Worm (Caenorhabditis elegans) whole organism, L1 larva: ENCODE data around the gene C07A12.7.

Experiments used
- F16B12.6 ChIP-seq: fragments of 150-350 bp; optimal IDR thresholded peaks from 2 replicates; lab custom pipeline; 2014; ENCODE audit warnings: missing biosample characterization, missing genetic modification characterization
- blmp-1 ChIP-seq: fragments of 150-350 bp; optimal IDR thresholded peaks from 2 replicates; lab custom pipeline; 2014; ENCODE audit warnings: missing biosample characterization, missing genetic modification characterization
- ceh-63 ChIP-seq: fragments of 200-800 bp; sonication (Bioruptor generic); optimal IDR thresholded peaks from 2 replicates; lab custom pipeline; 2018; ENCODE audit warnings: mild to moderate bottlenecking, missing genetic modification characterization, missing compliant biosample characterization
- ceh-88 ChIP-seq: fragments of 200-800 bp; sonication (Bioruptor generic); IDR thresholded peaks from 2 replicates; pipeline ENCODE4 v1.3.6; 2022; ENCODE audit warnings: missing genetic modification characterization, missing compliant biosample characterization
- ceh-90 ChIP-seq: sonication (generic microtip); optimal IDR thresholded peaks from 2 replicates; lab custom pipeline; 2016; ENCODE audit warnings: missing genetic modification characterization, missing compliant biosample characterization
- ces-1 ChIP-seq: fragments of 150-350 bp; optimal IDR thresholded peaks from 2 replicates; lab custom pipeline; 2014; ENCODE audit warnings: missing biosample characterization, missing genetic modification reagents, missing genetic modification characterization
- egl-13 ChIP-seq: sonication (generic microtip); optimal IDR thresholded peaks from 2 replicates; lab custom pipeline; 2016; ENCODE audit warnings: missing genotype, missing genetic modification reagents, missing genetic modification characterization, missing compliant biosample characterization
- elt-2 ChIP-seq: sonication (generic microtip); optimal IDR thresholded peaks from 2 replicates; lab custom pipeline; 2016; ENCODE audit warnings: missing genetic modification characterization, mild to moderate bottlenecking, inconsistent platforms, missing compliant biosample characterization, missing genetic modification reagents
- elt-3 ChIP-seq, 6 experiments: fragments of 150-350 bp in 1 of 6; sonication (generic microtip); optimal IDR thresholded peaks; 2 replicates each; lab custom pipeline; 2017 to 2018; ENCODE audit warnings: missing biosample characterization in 6 of 6, missing genetic modification characterization in 6 of 6, inconsistent platforms in 1 of 6
- ets-5 ChIP-seq: fragments of 200-800 bp; sonication (Bioruptor generic); IDR thresholded peaks from 2 replicates; pipeline ENCODE4 v1.3.6; 2022; ENCODE audit warnings: missing genetic modification characterization, missing compliant biosample characterization
- fkh-10 ChIP-seq: sonication (generic microtip); optimal IDR thresholded peaks from 2 replicates; lab custom pipeline; 2017; ENCODE audit warnings: missing biosample characterization, missing genetic modification reagents, missing genetic modification characterization
- isw-1 ChIP-seq: fragments of 200-800 bp; sonication (Bioruptor generic); IDR thresholded peaks from 2 replicates; pipeline ENCODE4 v1.3.6; 2022; ENCODE audit warnings: missing genetic modification characterization, missing compliant biosample characterization
- jun-1 ChIP-seq: fragments of 150-350 bp; optimal IDR thresholded peaks from 2 replicates; lab custom pipeline; 2014; ENCODE audit warnings: missing biosample characterization, missing genetic modification reagents, missing genetic modification characterization
- lin-14 ChIP-seq: fragments of 200-800 bp; sonication (Bioruptor generic); optimal IDR thresholded peaks from 2 replicates; lab custom pipeline; 2018; ENCODE audit warnings: mild to moderate bottlenecking, missing genetic modification characterization, moderate library complexity, missing compliant biosample characterization
- lin-15B ChIP-seq: fragments of 150-350 bp; sonication (generic microtip); optimal IDR thresholded peaks from 3 replicates; lab custom pipeline; 2014; ENCODE audit warnings: missing biosample characterization, missing genetic modification characterization
- lsy-2 ChIP-seq, 2 experiments: fragments of 150-350 bp; optimal IDR thresholded peaks; 2 replicates each; lab custom pipeline; 2014; ENCODE audit warnings: missing biosample characterization in 2 of 2, missing genetic modification characterization in 2 of 2
- mdl-1 ChIP-seq, 2 experiments: fragments of 150-350 bp; optimal IDR thresholded peaks; 2 replicates each; lab custom pipeline; 2014 to 2017; ENCODE audit warnings: missing biosample characterization in 2 of 2, missing genetic modification characterization in 2 of 2, inconsistent platforms in 1 of 2
- mep-1 ChIP-seq: fragments of 150-350 bp; optimal IDR thresholded peaks from 2 replicates; lab custom pipeline; 2014; ENCODE audit warnings: missing biosample characterization, missing genetic modification characterization
- nhr-20 ChIP-seq: sonication (generic microtip); optimal IDR thresholded peaks from 2 replicates; lab custom pipeline; 2016; ENCODE audit warnings: mild to moderate bottlenecking, missing genetic modification characterization, missing compliant biosample characterization
- nhr-237 ChIP-seq: fragments of 150-350 bp; optimal IDR thresholded peaks from 2 replicates; lab custom pipeline; 2014; ENCODE audit warnings: missing biosample characterization, missing genetic modification characterization
- nhr-71 ChIP-seq: sonication (generic microtip); optimal IDR thresholded peaks from 2 replicates; lab custom pipeline; 2016; ENCODE audit warnings: mild to moderate bottlenecking, missing genetic modification characterization, moderate library complexity, missing compliant biosample characterization
- nhr-77 ChIP-seq: fragments of 150-350 bp; optimal IDR thresholded peaks from 2 replicates; lab custom pipeline; 2014; ENCODE audit warnings: missing biosample characterization, missing genetic modification characterization
- nhr-85 ChIP-seq: sonication (generic microtip); peaks from one replicate; lab custom pipeline; 2016; ENCODE audit warnings: missing genetic modification characterization, inconsistent platforms, missing compliant biosample characterization
- pqm-1 ChIP-seq: sonication (generic microtip); optimal IDR thresholded peaks from 3 replicates; lab custom pipeline; 2017; ENCODE audit warnings: missing biosample characterization, missing genetic modification characterization
- rnt-1 ChIP-seq: sonication (generic microtip); optimal IDR thresholded peaks from 2 replicates; lab custom pipeline; 2016; ENCODE audit warnings: mild to moderate bottlenecking, missing genetic modification characterization, moderate library complexity, missing compliant biosample characterization
- snu-23 ChIP-seq: sonication (generic microtip); optimal IDR thresholded peaks from 2 replicates; lab custom pipeline; 2016; ENCODE audit warnings: missing genetic modification characterization, missing compliant biosample characterization
- sox-4 ChIP-seq: sonication (generic microtip); optimal IDR thresholded peaks from 2 replicates; lab custom pipeline; 2016; ENCODE audit warnings: missing genetic modification characterization, missing compliant biosample characterization
- unc-62 ChIP-seq: fragments of 150-350 bp; optimal IDR thresholded peaks from 2 replicates; lab custom pipeline; 2014; ENCODE audit warnings: missing biosample characterization, missing genetic modification reagents, missing genetic modification characterization
- unc-86 ChIP-seq: sonication (generic microtip); optimal IDR thresholded peaks from 2 replicates; lab custom pipeline; 2016; ENCODE audit warnings: missing genetic modification characterization, missing compliant biosample characterization
- vab-15 ChIP-seq: sonication (generic microtip); optimal IDR thresholded peaks from 2 replicates; lab custom pipeline; 2017; ENCODE audit warnings: missing genotype, mild to moderate bottlenecking, missing genetic modification characterization, missing compliant biosample characterization
- xbp-1 ChIP-seq: sonication (generic microtip); optimal IDR thresholded peaks from 2 replicates; lab custom pipeline; 2016; ENCODE audit warnings: missing genetic modification characterization, missing compliant biosample characterization
- ztf-4 ChIP-seq: fragments of 150-350 bp; optimal IDR thresholded peaks from 2 replicates; lab custom pipeline; 2014; ENCODE audit warnings: missing biosample characterization, missing genetic modification characterization

C07A12.7 gene

DNA sequence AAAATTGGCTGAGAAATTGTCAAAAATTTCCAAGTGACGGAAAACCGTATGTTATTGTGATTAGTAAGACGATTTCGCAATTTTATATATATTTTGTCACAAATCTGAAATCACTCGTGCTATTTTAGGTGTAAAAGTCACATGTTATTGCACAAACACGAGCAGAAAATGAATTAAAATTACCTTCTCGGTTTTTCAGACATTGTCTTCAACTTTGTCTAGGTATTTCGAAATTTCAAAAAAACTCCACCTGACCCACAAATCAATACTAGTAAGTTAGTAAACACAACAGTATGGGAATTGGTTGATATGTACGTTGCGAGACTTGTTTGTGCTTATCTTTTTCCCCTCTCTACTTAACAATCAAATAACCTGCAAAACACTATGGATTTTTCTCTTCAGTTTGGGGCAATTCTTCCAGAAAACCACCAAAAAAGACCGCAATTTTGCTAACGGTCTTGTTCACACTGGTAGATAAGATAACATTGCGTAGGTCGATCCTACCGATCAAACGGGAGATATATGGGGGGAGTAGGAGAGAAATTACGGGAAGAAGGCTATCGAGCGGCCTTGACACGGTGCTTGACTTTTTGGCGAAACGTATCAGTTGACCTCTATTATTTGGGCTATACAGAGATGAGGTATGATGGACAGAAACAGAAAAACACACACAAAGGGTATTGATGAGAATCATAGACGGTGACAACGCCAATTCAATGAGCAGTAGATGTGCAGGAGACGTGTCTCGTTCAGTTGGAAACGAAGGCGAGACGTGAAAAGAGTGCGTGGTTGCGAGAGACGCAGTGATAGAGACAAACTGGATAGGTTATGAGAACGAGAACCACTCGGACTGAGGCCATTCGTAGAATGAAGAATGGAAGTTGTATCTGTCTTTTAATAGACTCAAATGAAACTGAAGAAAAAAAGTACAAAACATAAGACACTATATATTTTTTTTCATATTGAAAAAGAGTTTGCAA lies at the start of gene C07A12.7 (continued):
- peak; percentile 86 for TF ChIP-seq xbp-1 (tag; lab: Kevin White, UChicago)
- no peak for TF ChIP-seq ces-1 (GFP tag; lab: Kevin White, UChicago)
- TF ChIP-seq blmp-1, result peak; percentile 83
- TF ChIP-seq fkh-10 (GFP tag; lab: Kevin White, UChicago), result no peak
- no peak for TF ChIP-seq ceh-90 (tag; lab: Kevin White, UChicago)
- peak; percentile 26 for TF ChIP-seq mep-1
- no peak for TF ChIP-seq egl-13
- no peak for TF ChIP-seq ztf-4
- peak; percentile 38 for TF ChIP-seq snu-23 (GFP tag; lab: Kevin White, UChicago)
- TF ChIP-seq rnt-1 (tag; lab: Kevin White, UChicago), result peak; percentile 3
- TF ChIP-seq nhr-71 (tag; lab: Kevin White, UChicago), result peak; percentile 44
- TF ChIP-seq ceh-63 (GFP tag; lab: Kevin White, UChicago), result no peak
- TF ChIP-seq ceh-88 (GFP tag; lab: Robert Waterston, UW), result no peak
- no peak for TF ChIP-seq F16B12.6 (tag; lab: Kevin White, UChicago)
- TF ChIP-seq lin-15B (tag; lab: Kevin White, UChicago), result no peak
- TF ChIP-seq nhr-77 (tag; lab: Kevin White, UChicago), result no peak
- TF ChIP-seq sox-4 (tag; lab: Kevin White, UChicago), result no peak
- no peak for TF ChIP-seq isw-1 (GFP tag; lab: Robert Waterston, UW)
- no peak for TF ChIP-seq ets-5 (GFP tag; lab: Robert Waterston, UW)
- no peak for TF ChIP-seq pqm-1 (tag; lab: Kevin White, UChicago)

DNA sequence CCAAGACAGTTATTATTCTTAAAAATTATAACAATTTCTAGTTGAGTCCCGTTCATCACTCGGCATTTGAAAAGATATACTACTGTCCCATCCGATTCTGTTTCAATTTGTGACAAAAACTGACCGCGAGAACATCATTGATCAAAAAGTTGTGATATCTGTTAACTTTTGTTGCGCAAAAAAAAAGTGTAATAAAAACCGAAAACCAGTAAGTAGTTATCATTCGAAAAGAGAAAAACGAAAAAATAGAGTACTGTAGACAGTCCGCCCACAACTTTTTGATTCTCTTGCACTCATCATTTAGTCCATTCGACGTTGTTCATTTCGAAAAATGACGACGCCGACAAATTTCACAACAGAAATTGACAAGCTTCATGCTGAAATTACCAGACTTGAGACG lies 49.2 kb upstream of the C07A12.7 start, which contains the start of gene amt-1:
TSS of gene amt-1 (plus strand) at position 301 of the 400 bp plus-strand sequence.
- TF ChIP-seq unc-62, result no peak
- no peak for TF ChIP-seq elt-3 (tag; optimal IDR thresholded peaks at IDR 0.05; lab: Kevin White, UChicago)
- TF ChIP-seq unc-86 (tag; lab: Kevin White, UChicago), result no peak
- TF ChIP-seq blmp-1, result peak; percentile 16
- TF ChIP-seq pqm-1 (tag; lab: Kevin White, UChicago), result no peak

DNA sequence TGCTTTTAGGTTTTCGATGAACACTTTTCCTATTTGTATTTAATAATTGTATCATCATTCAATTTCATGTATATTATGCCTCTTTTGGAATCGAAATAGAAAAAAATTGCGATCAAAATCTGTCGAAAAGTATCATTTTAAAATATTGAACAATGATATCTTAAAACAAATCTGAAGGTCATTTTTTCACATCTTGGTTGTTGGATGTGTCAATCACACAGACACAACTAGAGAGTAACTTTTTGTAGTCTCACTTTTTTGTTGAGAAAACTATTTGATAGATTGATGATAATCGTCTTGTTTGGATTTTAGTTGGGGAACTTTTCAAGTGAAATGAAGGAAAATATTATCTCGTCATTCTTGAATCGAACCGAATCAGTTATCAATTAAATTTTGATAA lies 47.3 kb upstream of the C07A12.7 start:
- TF ChIP-seq mdl-1 (tag; optimal IDR thresholded peaks at IDR 0.05; lab: Kevin White, UChicago), result no peak
- TF ChIP-seq vab-15, result no peak
- TF ChIP-seq nhr-85 (tag; lab: Kevin White, UChicago), result peak; percentile 90
- peak; percentile 0 for TF ChIP-seq snu-23 (GFP tag; lab: Kevin White, UChicago)
- TF ChIP-seq lin-14, result peak; percentile 60
- peak in 1 of 2 experiments; percentile 5 for TF ChIP-seq lsy-2 (tag; optimal IDR thresholded peaks at IDR 0.05; lab: Kevin White, UChicago)
- peak; percentile 30 for TF ChIP-seq blmp-1
- TF ChIP-seq nhr-71 (tag; lab: Kevin White, UChicago), result peak; percentile 11
- no peak for TF ChIP-seq jun-1
- TF ChIP-seq rnt-1 (tag; lab: Kevin White, UChicago), result no peak
- peak in 1 of 6 experiments; percentile 63 for TF ChIP-seq elt-3 (tag; optimal IDR thresholded peaks at IDR 0.05; lab: Kevin White, UChicago)
- no peak for TF ChIP-seq fkh-10 (GFP tag; lab: Kevin White, UChicago)
- TF ChIP-seq nhr-20 (tag; lab: Kevin White, UChicago), result peak; percentile 85

DNA sequence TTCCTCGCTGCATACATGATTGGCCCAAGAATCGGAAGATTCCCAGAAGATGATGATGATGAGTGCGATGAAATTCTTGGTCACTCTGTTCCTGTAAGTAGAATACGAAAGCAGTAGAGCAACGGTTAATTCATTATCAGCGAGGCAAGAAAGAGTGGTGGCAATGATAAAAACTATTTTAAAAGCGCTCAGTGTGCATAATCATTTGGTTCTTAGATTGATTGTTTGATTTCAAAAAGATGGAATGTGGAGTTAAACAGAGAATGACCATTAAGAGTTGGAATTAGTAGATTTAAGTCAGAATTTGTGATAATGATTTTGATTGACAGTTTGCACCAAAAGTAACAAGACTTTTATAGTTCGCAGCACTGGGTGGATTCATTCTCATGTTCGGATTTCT lies 45.2 kb upstream of the C07A12.7 start:
- no peak for TF ChIP-seq nhr-237 (tag; lab: Kevin White, UChicago)
- TF ChIP-seq elt-2, result peak; percentile 67
- TF ChIP-seq, all 84 proteins: peak for 1
